Fruit fly (Drosophila melanogaster) whole organism, pupa: Measurements from ENCODE around the gene CG5255.

Source experiments
- CG14655 ChIP-seq: fragments of 200-800 bp; sonication (Bioruptor generic); optimal IDR thresholded peaks from 3 replicates; lab custom pipeline; 2017; ENCODE audit warnings: mild to moderate bottlenecking, missing biosample characterization, missing genetic modification reagents, missing genetic modification characterization
- EcR ChIP-seq: fragments of 200-800 bp; sonication (Bioruptor generic); optimal IDR thresholded peaks from 3 replicates; lab custom pipeline; 2019; ENCODE audit warnings: missing biosample characterization, missing genetic modification characterization, mild to moderate bottlenecking, moderate library complexity, missing genetic modification reagents
- gl ChIP-seq: fragments of 200-800 bp; sonication (Bioruptor generic); optimal IDR thresholded peaks from 2 replicates; lab custom pipeline; 2018; ENCODE audit warnings: missing biosample characterization, mild to moderate bottlenecking, missing genetic modification characterization

dm6 chr3R:17118917-17119378 is 18.7 kb upstream of the CG5255 start:
- no peak for TF ChIP-seq gl
- peak; percentile 16 for TF ChIP-seq EcR (GFP tag; lab: Kevin White, UChicago)
- no peak for TF ChIP-seq CG14655 (GFP tag; lab: Kevin White, UChicago)
